Worm (Caenorhabditis elegans) whole organism, late embryonic: Measurements from ENCODE around the gene acds-10.

Experiments used
- K09A11.1 ChIP-seq: sonication (generic microtip); optimal IDR thresholded peaks from 2 replicates; lab custom pipeline; 2017; ENCODE audit warnings: antibody characterized with exemption, mild to moderate bottlenecking, missing genetic modification characterization, missing compliant biosample characterization; ENCODE audit not compliant: insufficient read depth
- dmd-4 ChIP-seq: sonication (generic microtip); optimal IDR thresholded peaks from 2 replicates; lab custom pipeline; 2016; ENCODE audit warnings: borderline replicate concordance, missing genetic modification characterization, missing compliant biosample characterization
- fkh-10 ChIP-seq: fragments of 150-350 bp; optimal IDR thresholded peaks from 2 replicates; lab custom pipeline; 2014; ENCODE audit warnings: missing biosample characterization, missing genetic modification reagents, missing genetic modification characterization

- TF ChIP-seq K09A11.1 (tag; lab: Kevin White, UChicago) (no peak), dmd-4 (tag; lab: Kevin White, UChicago) (no peak), fkh-10 (no peak)
Measured at ce11 chrV:5756193-5756592, 8.6 kb downstream of the acds-10 start, which contains the start of gene C53A3.3.
